Worm (Caenorhabditis elegans): ENCODE results near the gene F07A11.1.

Gene F07A11.1

DNA sequence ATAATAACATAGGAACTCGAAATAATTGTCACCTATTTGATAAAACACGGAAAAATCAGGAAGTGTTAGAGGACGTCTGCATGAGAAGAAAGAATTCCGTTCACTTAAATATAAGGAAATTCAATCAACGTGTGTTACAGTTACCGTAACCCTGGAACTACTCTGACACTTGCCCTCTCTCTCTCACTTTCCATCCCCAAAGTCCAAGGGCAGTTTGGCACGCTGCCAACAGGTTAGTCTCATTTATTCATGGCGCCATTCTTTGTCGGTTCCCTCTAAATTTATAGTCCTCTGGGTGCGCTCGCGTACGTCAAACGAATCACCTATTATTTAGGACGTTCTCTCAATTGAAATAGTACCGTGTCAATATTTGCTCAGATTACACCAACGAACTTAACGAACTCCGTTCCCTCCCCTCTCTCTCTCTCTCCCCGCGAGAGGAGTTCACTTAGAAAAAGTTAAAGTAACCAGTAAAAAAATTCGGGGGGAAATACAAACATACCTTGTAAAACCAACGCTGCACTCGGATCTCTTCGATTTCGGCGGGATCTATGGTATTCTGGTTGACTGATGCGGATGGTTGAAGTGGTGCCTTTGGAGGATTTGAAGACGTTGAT, 28.8 kb upstream of the F07A11.1 start:
- TF ChIP-seq zag-1 (tag; optimal IDR thresholded peaks at IDR 0.05) (no peak), elt-1 (tag; optimal IDR thresholded peaks at IDR 0.05) (no peak), nhr-25 (tag; optimal IDR thresholded peaks at IDR 0.05) (peak; percentile 44), nhr-77 (tag; optimal IDR thresholded peaks at IDR 0.05) (no peak), ceh-16 (tag; optimal IDR thresholded peaks at IDR 0.05) (no peak), F13H6.1 (tag; optimal IDR thresholded peaks at IDR 0.05) (peak; percentile 35), lin-39 (tag; optimal IDR thresholded peaks at IDR 0.05) (no peak), nhr-10 (tag; optimal IDR thresholded peaks at IDR 0.05) (no peak), blmp-1 (tag; optimal IDR thresholded peaks at IDR 0.05; ENCODE audit: insufficient read depth) (peak; percentile 47), ZK546.5 (tag; optimal IDR thresholded peaks at IDR 0.05) (no peak)

DNA sequence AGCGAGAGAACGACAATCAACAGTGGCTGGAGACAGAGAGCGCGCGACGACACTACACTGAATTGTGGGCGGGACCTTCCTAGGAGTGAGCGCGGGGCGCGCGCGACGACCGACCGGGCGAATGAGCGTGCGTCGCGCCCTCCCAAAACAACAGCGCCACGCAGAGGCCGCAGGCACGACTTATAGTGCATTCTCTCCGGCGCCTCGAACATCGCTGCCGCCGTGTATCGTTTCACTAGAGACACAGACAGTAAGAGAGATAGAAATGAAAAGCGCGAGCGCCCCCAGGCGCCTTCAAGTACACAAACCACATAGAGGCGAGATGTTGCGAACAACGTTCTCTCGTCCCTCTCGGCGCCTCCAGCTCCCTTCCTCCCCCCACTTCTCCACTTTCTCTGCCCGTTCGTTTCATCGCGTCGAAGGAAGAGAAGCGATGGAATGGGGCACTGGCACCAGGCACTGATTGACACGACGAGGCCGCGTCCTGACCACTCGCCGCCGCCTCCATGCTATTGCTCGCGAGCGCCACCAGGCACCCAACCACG, 28.0 kb upstream of the F07A11.1 start:
- TF ChIP-seq nhr-25 (tag; optimal IDR thresholded peaks at IDR 0.05) (peak; percentile 87), nhr-6 (tag; optimal IDR thresholded peaks at IDR 0.05) (peak; percentile 37), mbf-1 (tag; optimal IDR thresholded peaks at IDR 0.05) (no peak), R02D3.7 (tag; optimal IDR thresholded peaks at IDR 0.05) (no peak), fos-1 (tag; optimal IDR thresholded peaks at IDR 0.05) (peak; percentile 50), unc-55 (GFP tag; optimal IDR thresholded peaks at IDR 0.05) (peak; percentile 73), ztf-11 (tag; optimal IDR thresholded peaks at IDR 0.05) (no peak), snpc-4 (tag; optimal IDR thresholded peaks at IDR 0.05) (peak; percentile 51), ztf-4 (tag; optimal IDR thresholded peaks at IDR 0.05) (peak; percentile 81), ZK546.5 (tag; optimal IDR thresholded peaks at IDR 0.05) (peak; percentile 36), Y55F3AM.14 (GFP tag; optimal IDR thresholded peaks at IDR 0.05) (peak; percentile 92), lin-13 (GFP tag; optimal IDR thresholded peaks at IDR 0.05) (peak; percentile 80), nhr-21 (tag; optimal IDR thresholded peaks at IDR 0.05) (peak; percentile 90), elt-3 (tag; optimal IDR thresholded peaks at IDR 0.05) (no peak), aly-2 (tag; optimal IDR thresholded peaks at IDR 0.05) (no peak), gmeb-1 (tag; optimal IDR thresholded peaks at IDR 0.05) (peak; percentile 25), crh-2 (tag; optimal IDR thresholded peaks at IDR 0.05) (peak; percentile 85), mdl-1 (tag; optimal IDR thresholded peaks at IDR 0.05) (peak; percentile 83 to 87), C34F6.9 (tag; optimal IDR thresholded peaks at IDR 0.05) (peak; percentile 73), elt-1 (tag; optimal IDR thresholded peaks at IDR 0.05) (no peak), lin-11 (tag; optimal IDR thresholded peaks at IDR 0.05) (no peak), unc-62 (GFP tag; optimal IDR thresholded peaks at IDR 0.05) (no peak), sem-4 (tag; optimal IDR thresholded peaks at IDR 0.05) (peak; percentile 91), nhr-12 (tag; optimal IDR thresholded peaks at IDR 0.05) (no peak), sma-3 (GFP tag; optimal IDR thresholded peaks at IDR 0.05) (peak; percentile 78), zag-1 (tag; optimal IDR thresholded peaks at IDR 0.05) (peak; percentile 77), nhr-237 (tag; optimal IDR thresholded peaks at IDR 0.05) (peak; percentile 28), nhr-11 (tag; optimal IDR thresholded peaks at IDR 0.05) (peak; percentile 64), mab-5 (tag; optimal IDR thresholded peaks at IDR 0.05) (no peak), nhr-77 (tag; optimal IDR thresholded peaks at IDR 0.05) (no peak), peb-1 (tag; optimal IDR thresholded peaks at IDR 0.05) (peak; percentile 76), egl-27 (tag; optimal IDR thresholded peaks at IDR 0.05) (peak; percentile 88), skn-1 (tag; optimal IDR thresholded peaks at IDR 0.05) (no peak), ceh-82 (tag; optimal IDR thresholded peaks at IDR 0.05) (peak; percentile 4), ama-1 (optimal IDR thresholded peaks at IDR 0.05) (no peak), sma-9 (GFP tag; optimal IDR thresholded peaks at IDR 0.05) (peak; percentile 96), sma-9 (tag; optimal IDR thresholded peaks at IDR 0.05) (peak; percentile 57), alr-1 (tag; optimal IDR thresholded peaks at IDR 0.05) (no peak), nhr-10 (tag; optimal IDR thresholded peaks at IDR 0.05) (no peak), unc-39 (tag; optimal IDR thresholded peaks at IDR 0.05) (no peak), lsy-2 (tag; optimal IDR thresholded peaks at IDR 0.05) (peak in 1 of 2 experiments; percentile 73), F13H6.1 (tag; optimal IDR thresholded peaks at IDR 0.05) (peak; percentile 97), blmp-1 (tag; optimal IDR thresholded peaks at IDR 0.05; ENCODE audit: insufficient read depth) (peak; percentile 89), nhr-129 (tag; optimal IDR thresholded peaks at IDR 0.05) (peak; percentile 61), ceh-16 (tag; optimal IDR thresholded peaks at IDR 0.05) (peak; percentile 82), ztf-1 (GFP tag; conservative IDR thresholded peaks at IDR 0.05) (no peak), lin-39 (tag; optimal IDR thresholded peaks at IDR 0.05) (no peak), dmd-4 (tag; optimal IDR thresholded peaks at IDR 0.05) (peak; percentile 49), nhr-23 (tag; optimal IDR thresholded peaks at IDR 0.05) (no peak)

Measured in whole organism, L2 larva.